Fruit fly (Drosophila melanogaster): ENCODE measurements around the gene Karl.

Gene Karl

DNA sequence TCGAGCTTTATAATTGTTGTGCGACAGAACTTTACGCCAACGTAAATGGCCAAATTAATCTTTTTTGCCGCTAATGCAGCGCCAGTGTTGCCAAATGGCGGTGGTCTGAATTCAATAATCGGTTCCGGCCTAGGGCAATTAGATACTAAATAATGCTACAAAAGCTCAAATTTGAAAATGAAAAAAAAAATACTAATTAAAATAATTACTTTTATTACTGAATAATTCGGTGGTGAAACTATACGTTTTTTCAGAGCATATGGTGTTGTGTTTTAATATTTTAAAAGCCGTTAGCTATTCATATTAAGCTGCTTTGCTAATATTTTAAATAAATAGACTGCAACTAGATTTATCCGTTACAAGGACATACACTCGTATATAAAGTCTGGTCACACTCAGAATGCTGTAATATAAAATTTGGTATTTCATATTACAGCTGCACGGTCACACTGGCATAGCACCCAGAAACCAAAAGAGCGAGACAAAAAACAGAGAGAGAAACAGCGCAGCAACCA lies 29.3 kb downstream of the Karl start, which contains the start of the genes CG1578 and rudhira (continued):
- TF ChIP-seq CG8290 (GFP tag; optimal IDR thresholded peaks at IDR 0.05) (no peak), CG8290 (tag; optimal IDR thresholded peaks at IDR 0.05) (no peak), shn (GFP tag; optimal IDR thresholded peaks at IDR 0.05) (no peak), NK7.1 (GFP tag; optimal IDR thresholded peaks at IDR 0.05) (no peak), CG7745 (tag; optimal IDR thresholded peaks at IDR 0.05) (no peak), dimm (GFP tag; IDR thresholded peaks at IDR 0.05) (no peak), abd-A (tag; optimal IDR thresholded peaks at IDR 0.05) (peak; percentile 71), sr (GFP tag; IDR thresholded peaks at IDR 0.05) (peak; percentile 49; the same call in 1 of the 3 replicates), CG6654 (GFP tag; optimal IDR thresholded peaks at IDR 0.05) (no peak), Stat92E (GFP tag; optimal IDR thresholded peaks at IDR 0.05) (no peak), Tbp (GFP tag; optimal IDR thresholded peaks at IDR 0.05) (no peak), ci (GFP tag; IDR thresholded peaks at IDR 0.05) (0 out of 3 replicates have a peak, but pooled peaks have one; percentile 12), sob (GFP tag; IDR thresholded peaks at IDR 0.05) (no peak), unpg (GFP tag; optimal IDR thresholded peaks at IDR 0.05) (no peak), B-H1 (GFP tag; IDR thresholded peaks at IDR 0.05) (no peak), sens-2 (GFP tag; IDR thresholded peaks at IDR 0.05) (no peak), CG11504 (tag; optimal IDR thresholded peaks at IDR 0.05) (peak; percentile 32), CG18262 (tag; optimal IDR thresholded peaks at IDR 0.05) (no peak), CG7839 (tag; optimal IDR thresholded peaks at IDR 0.05) (peak; percentile 2), B-H2 (GFP tag; optimal IDR thresholded peaks at IDR 0.05) (no peak), sug (tag; optimal IDR thresholded peaks at IDR 0.05) (no peak), schlank (tag; optimal IDR thresholded peaks at IDR 0.05) (no peak), CG31365 (tag; optimal IDR thresholded peaks at IDR 0.05) (no peak), z (GFP tag; IDR thresholded peaks at IDR 0.05) (no peak), CG12299 (tag; optimal IDR thresholded peaks at IDR 0.05) (no peak), Fer3 (tag; optimal IDR thresholded peaks at IDR 0.05) (no peak), Bgb (GFP tag; IDR thresholded peaks at IDR 0.05; ENCODE audit: partially characterized antibody) (peak; percentile 6; the same call in 1 of the 2 replicates), cad (GFP tag; optimal IDR thresholded peaks at IDR 0.05) (no peak), fu2 (GFP tag; optimal IDR thresholded peaks at IDR 0.05) (no peak), wdn (GFP tag; IDR thresholded peaks at IDR 0.05) (no peak), CG7928 (GFP tag; optimal IDR thresholded peaks at IDR 0.05) (no peak), Chrac-16 (GFP tag; optimal IDR thresholded peaks at IDR 0.05) (no peak), nom (GFP tag; optimal IDR thresholded peaks at IDR 0.05) (no peak), CG9817 (tag; optimal IDR thresholded peaks at IDR 0.05) (peak; percentile 9), CG7372 (GFP tag; IDR thresholded peaks at IDR 0.05) (no peak), CG4424 (GFP tag; optimal IDR thresholded peaks at IDR 0.05) (no peak), sd (tag; optimal IDR thresholded peaks at IDR 0.05) (no peak), emc (GFP tag; optimal IDR thresholded peaks at IDR 0.05) (no peak), CG8924 (tag; optimal IDR thresholded peaks at IDR 0.05) (no peak), CG3847 (GFP tag; IDR thresholded peaks at IDR 0.05) (0 out of 2 replicates have a peak, but pooled peaks have one; percentile 31), CG8359 (GFP tag; optimal IDR thresholded peaks at IDR 0.05; ENCODE audit: borderline replicate concordance) (no peak), HHEX (GFP tag; optimal IDR thresholded peaks at IDR 0.05) (peak; percentile 8), Hr51 (GFP tag; optimal IDR thresholded peaks at IDR 0.05) (no peak), CG10462 (GFP tag; optimal IDR thresholded peaks at IDR 0.05) (no peak), pan (optimal IDR thresholded peaks at IDR 0.05) (no peak), pan (GFP tag; optimal IDR thresholded peaks at IDR 0.05 in 1 of 2, IDR thresholded peaks at IDR 0.05 in 1 of 2) (no peak), run (tag; optimal IDR thresholded peaks at IDR 0.05) (no peak), H15 (GFP tag; IDR thresholded peaks at IDR 0.05) (no peak), CG2199 (GFP tag; IDR thresholded peaks at IDR 0.05) (no peak), bab2 (GFP tag; optimal IDR thresholded peaks at IDR 0.05) (no peak), MBD-R2 (GFP tag; IDR thresholded peaks at IDR 0.05) (peak; percentile 35; the same call in 1 of the 2 replicates), CG3163 (GFP tag; optimal IDR thresholded peaks at IDR 0.05) (no peak)
